Fruit fly (Drosophila melanogaster): Measurements from ENCODE around the gene CG7215.
A peak's percentile ranks its signal among the peaks of the same experiment; 100 is the strongest.

The CG7215 gene

DNA sequence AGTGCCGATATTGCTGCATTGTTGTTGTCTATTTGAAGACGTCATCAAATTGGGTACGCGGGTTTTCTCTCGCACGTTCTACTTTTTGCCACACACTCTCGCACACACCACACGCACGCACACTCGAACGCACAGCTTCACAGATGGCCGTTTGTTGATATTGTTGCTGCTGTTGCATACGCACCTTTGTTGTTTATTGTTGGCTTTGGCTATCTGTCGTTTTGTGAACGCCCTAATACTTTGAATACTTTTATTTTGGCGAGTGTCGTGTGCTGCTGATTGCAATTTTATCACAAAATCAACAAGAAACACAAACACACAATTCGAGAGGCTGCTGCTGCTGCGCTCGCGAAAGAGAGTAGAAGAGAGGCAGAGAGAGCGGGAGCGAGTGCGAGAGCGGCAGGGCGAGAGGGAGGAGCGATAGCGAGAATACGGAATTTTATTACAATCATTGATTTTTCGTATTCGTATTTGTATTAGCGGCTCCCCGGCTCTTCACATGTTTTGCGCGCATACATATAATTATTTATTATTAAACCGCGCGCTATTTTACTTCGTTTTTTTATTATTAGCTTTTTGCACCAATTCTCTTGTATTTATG, 31.5 kb upstream of the CG7215 start (continued):
- peak; percentile 48 for TF ChIP-seq CG13424 (tag; optimal IDR thresholded peaks at IDR 0.05)
- TF ChIP-seq Hey (tag; optimal IDR thresholded peaks at IDR 0.05) = peak; percentile 47
- peak; percentile 25 for TF ChIP-seq Ets97D (GFP tag; optimal IDR thresholded peaks at IDR 0.05)
- TF ChIP-seq CG15696 (tag; optimal IDR thresholded peaks at IDR 0.05) = peak; percentile 57
- TF ChIP-seq CrebB (tag; optimal IDR thresholded peaks at IDR 0.05) = peak; percentile 77
- peak; percentile 30 for TF ChIP-seq PHDP (tag; optimal IDR thresholded peaks at IDR 0.05)
- TF ChIP-seq CG12104 (GFP tag; optimal IDR thresholded peaks at IDR 0.05) = peak; percentile 22
- peak; percentile 23 for TF ChIP-seq B-H2 (GFP tag; optimal IDR thresholded peaks at IDR 0.05)
- peak; percentile 22 for TF ChIP-seq Side (GFP tag; optimal IDR thresholded peaks at IDR 0.05)
- peak; percentile 98 for TF ChIP-seq CG15479 (GFP tag; optimal IDR thresholded peaks at IDR 0.05)
- TF ChIP-seq ATbp (GFP tag; optimal IDR thresholded peaks at IDR 0.05) = peak; percentile 81
- TF ChIP-seq NK7.1 (GFP tag; optimal IDR thresholded peaks at IDR 0.05) = peak; percentile 42
- TF ChIP-seq kay (GFP tag; optimal IDR thresholded peaks at IDR 0.05) = peak; percentile 37
- no peak for TF ChIP-seq CG9876 (GFP tag; optimal IDR thresholded peaks at IDR 0.05)
- TF ChIP-seq bsh (GFP tag; optimal IDR thresholded peaks at IDR 0.05) = peak in 1 of 2 experiments; percentile 39
- TF ChIP-seq CG7745 (tag; optimal IDR thresholded peaks at IDR 0.05) = peak; percentile 66
- peak; percentile 30 for TF ChIP-seq dmrt99B (tag; optimal IDR thresholded peaks at IDR 0.05)
- peak; percentile 18 for TF ChIP-seq her (GFP tag; optimal IDR thresholded peaks at IDR 0.05)
- peak; percentile 30 for TF ChIP-seq slp2 (GFP tag; optimal IDR thresholded peaks at IDR 0.05)
- peak; percentile 51 for TF ChIP-seq caup (GFP tag; optimal IDR thresholded peaks at IDR 0.05; ENCODE audit: severe bottlenecking)
- no peak for TF ChIP-seq Ets65A (GFP tag)
- peak in 1 of 3 experiments; percentile 13 for TF ChIP-seq Stat92E (GFP tag; optimal IDR thresholded peaks at IDR 0.05)
- TF ChIP-seq wek (GFP tag; optimal IDR thresholded peaks at IDR 0.05) = peak; percentile 82
- TF ChIP-seq Meics (GFP tag; optimal IDR thresholded peaks at IDR 0.05) = peak; percentile 33
- TF ChIP-seq NC2α (GFP tag; optimal IDR thresholded peaks at IDR 0.05) = peak; percentile 54
- peak; percentile 31 for TF ChIP-seq disco-r (GFP tag; optimal IDR thresholded peaks at IDR 0.05)
- TF ChIP-seq CG12299 (tag; optimal IDR thresholded peaks at IDR 0.05) = peak; percentile 64
- peak; percentile 49 for TF ChIP-seq btn (GFP tag; optimal IDR thresholded peaks at IDR 0.05)
- TF ChIP-seq scrt (GFP tag; optimal IDR thresholded peaks at IDR 0.05) = peak; percentile 58
- TF ChIP-seq Dad (GFP tag; optimal IDR thresholded peaks at IDR 0.05) = peak; percentile 17
- no peak for TF ChIP-seq gcm2 (GFP tag; optimal IDR thresholded peaks at IDR 0.05)
- peak; percentile 91 for TF ChIP-seq cg (GFP tag; optimal IDR thresholded peaks at IDR 0.05)
- TF ChIP-seq CG13296 (GFP tag; optimal IDR thresholded peaks at IDR 0.05) = peak; percentile 80
- peak; percentile 55 for TF ChIP-seq CG12219 (GFP tag; optimal IDR thresholded peaks at IDR 0.05)
- peak; percentile 56 for TF ChIP-seq Sox100B (GFP tag; optimal IDR thresholded peaks at IDR 0.05)
- TF ChIP-seq cad (GFP tag; optimal IDR thresholded peaks at IDR 0.05) = no peak
- no peak for TF ChIP-seq CTCF (GFP tag; optimal IDR thresholded peaks at IDR 0.05)
- no peak for TF ChIP-seq Ssrp (tag; optimal IDR thresholded peaks at IDR 0.05)
- TF ChIP-seq MTF-1 (GFP tag; optimal IDR thresholded peaks at IDR 0.05; ENCODE audit: borderline replicate concordance) = peak; percentile 48
- TF ChIP-seq salm (tag; optimal IDR thresholded peaks at IDR 0.05) = peak; percentile 45
- no peak for TF ChIP-seq CG7786 (GFP tag; optimal IDR thresholded peaks at IDR 0.05)
- TF ChIP-seq CG13123 (GFP tag; optimal IDR thresholded peaks at IDR 0.05) = peak; percentile 39
- no peak for TF ChIP-seq H15 (GFP tag; IDR thresholded peaks at IDR 0.05)
- TF ChIP-seq CG15514 (GFP tag; optimal IDR thresholded peaks at IDR 0.05) = peak; percentile 25
- peak; percentile 21 for TF ChIP-seq CG6765 (GFP tag; optimal IDR thresholded peaks at IDR 0.05)
- no peak for TF ChIP-seq Dfd (GFP tag; optimal IDR thresholded peaks at IDR 0.05)
- peak; percentile 25 for TF ChIP-seq CG15269 (tag; optimal IDR thresholded peaks at IDR 0.05)
- no peak for TF ChIP-seq CG4617 (GFP tag; optimal IDR thresholded peaks at IDR 0.05; ENCODE audit: borderline replicate concordance)
- no peak for TF ChIP-seq Nf-YB (GFP tag; optimal IDR thresholded peaks at IDR 0.05)
